Worm (Caenorhabditis elegans) whole organism, L2 larva: ENCODE data around the gene F56D2.5.

ENCODE experiments used
- C34F6.9 ChIP-seq: fragments of 150-350 bp; optimal IDR thresholded peaks from 2 replicates; lab custom pipeline; 2014; ENCODE audit warnings: missing biosample characterization, missing genetic modification characterization
- F13H6.1 ChIP-seq: sonication (generic microtip); optimal IDR thresholded peaks from 2 replicates; lab custom pipeline; 2016; ENCODE audit warnings: missing genetic modification characterization, missing compliant biosample characterization
- R02D3.7 ChIP-seq: fragments of 150-350 bp; optimal IDR thresholded peaks from 2 replicates; lab custom pipeline; 2014; ENCODE audit warnings: missing biosample characterization, missing genetic modification characterization
- Y55F3AM.14 ChIP-seq: fragments of 200-800 bp; sonication (Bioruptor generic); optimal IDR thresholded peaks from 2 replicates; lab custom pipeline; 2018; ENCODE audit warnings: mild to moderate bottlenecking, missing genetic modification characterization, missing compliant biosample characterization
- ZK546.5 ChIP-seq: sonication (generic microtip); optimal IDR thresholded peaks from 2 replicates; lab custom pipeline; 2017; ENCODE audit warnings: missing biosample characterization, missing genetic modification characterization
- alr-1 ChIP-seq: fragments of 150-350 bp; optimal IDR thresholded peaks from 2 replicates; lab custom pipeline; 2014; ENCODE audit warnings: missing biosample characterization, missing genetic modification characterization
- aly-2 ChIP-seq: fragments of 150-350 bp; optimal IDR thresholded peaks from 2 replicates; lab custom pipeline; 2014; ENCODE audit warnings: missing biosample characterization, missing genetic modification characterization
- ama-1 ChIP-seq: fragments of 150-350 bp; optimal IDR thresholded peaks from 2 replicates; lab custom pipeline; 2018; ENCODE audit warnings: inconsistent platforms
- blmp-1 ChIP-seq: sonication (generic microtip); optimal IDR thresholded peaks from 2 replicates; lab custom pipeline; 2017; ENCODE audit warnings: missing genetic modification characterization, mild to moderate bottlenecking, missing compliant biosample characterization, antibody characterized with exemption, moderate library complexity; ENCODE audit not compliant: insufficient read depth
- ceh-16 ChIP-seq: fragments of 150-350 bp; optimal IDR thresholded peaks from 2 replicates; lab custom pipeline; 2014; ENCODE audit warnings: missing biosample characterization, missing genetic modification characterization
- ceh-82 ChIP-seq: fragments of 150-350 bp; optimal IDR thresholded peaks from 2 replicates; lab custom pipeline; 2014; ENCODE audit warnings: missing biosample characterization, missing genetic modification characterization
- crh-2 ChIP-seq: sonication (generic microtip); optimal IDR thresholded peaks from 2 replicates; lab custom pipeline; 2017; ENCODE audit warnings: missing biosample characterization, missing genetic modification characterization
- dmd-4 ChIP-seq: sonication (generic microtip); optimal IDR thresholded peaks from 2 replicates; lab custom pipeline; 2017; ENCODE audit warnings: missing biosample characterization, missing genetic modification characterization
- egl-27 ChIP-seq: sonication (generic microtip); optimal IDR thresholded peaks from 3 replicates; lab custom pipeline; 2017; ENCODE audit warnings: missing biosample characterization, missing genetic modification reagents, missing genetic modification characterization
- elt-1 ChIP-seq: fragments of 150-350 bp; optimal IDR thresholded peaks from 2 replicates; lab custom pipeline; 2014; ENCODE audit warnings: missing biosample characterization, missing genetic modification characterization
- elt-3 ChIP-seq: sonication (generic microtip); optimal IDR thresholded peaks from 2 replicates; lab custom pipeline; 2017; ENCODE audit warnings: missing biosample characterization, missing genetic modification characterization
- gmeb-1 ChIP-seq: fragments of 150-350 bp; optimal IDR thresholded peaks from 2 replicates; lab custom pipeline; 2014; ENCODE audit warnings: missing biosample characterization, missing genetic modification characterization
- lin-11 ChIP-seq: fragments of 150-350 bp; sonication (generic microtip); optimal IDR thresholded peaks from 2 replicates; lab custom pipeline; 2014; ENCODE audit warnings: missing biosample characterization, missing genetic modification characterization, inconsistent platforms, mixed read lengths
- lin-13 ChIP-seq: fragments of 150-350 bp; optimal IDR thresholded peaks from 2 replicates; lab custom pipeline; 2014; ENCODE audit warnings: missing biosample characterization, missing genetic modification reagents, missing genetic modification characterization
- lin-39 ChIP-seq: fragments of 150-350 bp; optimal IDR thresholded peaks from 2 replicates; lab custom pipeline; 2014; ENCODE audit warnings: missing biosample characterization, missing genetic modification reagents, missing genetic modification characterization
- lsy-2 ChIP-seq, 2 experiments: fragments of 150-350 bp in 1 of 2; sonication (generic microtip) in 1 of 2; optimal IDR thresholded peaks; 2 replicates each; lab custom pipeline; 2014 to 2017; ENCODE audit warnings: missing biosample characterization in 2 of 2, missing genetic modification characterization in 2 of 2
- mab-5 ChIP-seq: fragments of 150-350 bp; optimal IDR thresholded peaks from 2 replicates; lab custom pipeline; 2014; ENCODE audit warnings: missing biosample characterization, missing genetic modification characterization
- mbf-1 ChIP-seq: sonication (generic microtip); optimal IDR thresholded peaks from 2 replicates; lab custom pipeline; 2017; ENCODE audit warnings: missing biosample characterization, missing genetic modification characterization
- nhr-10 ChIP-seq: sonication (generic microtip); optimal IDR thresholded peaks from 2 replicates; lab custom pipeline; 2017; ENCODE audit warnings: missing biosample characterization, missing genetic modification characterization
- nhr-11 ChIP-seq: fragments of 150-350 bp; optimal IDR thresholded peaks from 2 replicates; lab custom pipeline; 2014; ENCODE audit warnings: missing biosample characterization, missing genetic modification characterization
- nhr-129 ChIP-seq: fragments of 150-350 bp; optimal IDR thresholded peaks from 2 replicates; lab custom pipeline; 2014; ENCODE audit warnings: missing biosample characterization, missing genetic modification characterization
- nhr-21 ChIP-seq: fragments of 150-350 bp; optimal IDR thresholded peaks from 2 replicates; lab custom pipeline; 2014; ENCODE audit warnings: missing biosample characterization, missing genetic modification characterization
- nhr-23 ChIP-seq: fragments of 150-350 bp; optimal IDR thresholded peaks from 2 replicates; lab custom pipeline; 2014; ENCODE audit warnings: missing biosample characterization, missing genetic modification reagents, missing genetic modification characterization
- nhr-237 ChIP-seq: fragments of 150-350 bp; optimal IDR thresholded peaks from 2 replicates; lab custom pipeline; 2014; ENCODE audit warnings: missing biosample characterization, missing genetic modification characterization
- nhr-25 ChIP-seq: fragments of 150-350 bp; sonication (generic microtip); optimal IDR thresholded peaks from 3 replicates; lab custom pipeline; 2014; ENCODE audit warnings: missing biosample characterization, missing genetic modification characterization
- nhr-6 ChIP-seq: fragments of 150-350 bp; optimal IDR thresholded peaks from 2 replicates; lab custom pipeline; 2014; ENCODE audit warnings: missing biosample characterization, missing genetic modification characterization
- nhr-77 ChIP-seq: fragments of 150-350 bp; optimal IDR thresholded peaks from 2 replicates; lab custom pipeline; 2014; ENCODE audit warnings: missing biosample characterization, missing genetic modification characterization
- peb-1 ChIP-seq: fragments of 150-350 bp; optimal IDR thresholded peaks from 2 replicates; lab custom pipeline; 2014; ENCODE audit warnings: missing biosample characterization, missing genetic modification characterization
- sem-4 ChIP-seq: fragments of 150-350 bp; optimal IDR thresholded peaks from 2 replicates; lab custom pipeline; 2014; ENCODE audit warnings: missing biosample characterization, missing genetic modification reagents, missing genetic modification characterization
- skn-1 ChIP-seq: sonication (generic microtip); optimal IDR thresholded peaks from 2 replicates; lab custom pipeline; 2017; ENCODE audit warnings: missing biosample characterization, missing genetic modification characterization
- sma-9 ChIP-seq, 2 experiments: fragments of 150-350 bp in 1 of 2; sonication (generic microtip) in 1 of 2; optimal IDR thresholded peaks; 2 replicates each; lab custom pipeline; 2014 to 2016; ENCODE audit warnings: missing genetic modification characterization in 2 of 2, mild to moderate bottlenecking in 1 of 2, missing biosample characterization in 1 of 2, missing compliant biosample characterization in 1 of 2, missing genetic modification reagents in 1 of 2, moderate library complexity in 1 of 2
- snpc-4 ChIP-seq: fragments of 150-350 bp; optimal IDR thresholded peaks from 2 replicates; lab custom pipeline; 2014; ENCODE audit warnings: missing biosample characterization, missing genetic modification characterization
- unc-39 ChIP-seq: fragments of 150-350 bp; optimal IDR thresholded peaks from 2 replicates; lab custom pipeline; 2014; ENCODE audit warnings: missing biosample characterization, missing genetic modification characterization
- unc-55 ChIP-seq: fragments of 150-350 bp; sonication (generic microtip); optimal IDR thresholded peaks from 3 replicates; lab custom pipeline; 2014; ENCODE audit warnings: missing biosample characterization, missing genetic modification reagents, missing genetic modification characterization
- ztf-1 ChIP-seq: fragments of 200-800 bp; sonication (Bioruptor generic); conservative IDR thresholded peaks from 2 replicates; pipeline ENCODE4 v1.3.6; 2022; ENCODE audit warnings: missing genetic modification characterization, missing compliant biosample characterization
- ztf-4 ChIP-seq: fragments of 150-350 bp; optimal IDR thresholded peaks from 2 replicates; lab custom pipeline; 2014; ENCODE audit warnings: missing biosample characterization, missing genetic modification characterization

The F56D2.5 gene

DNA sequence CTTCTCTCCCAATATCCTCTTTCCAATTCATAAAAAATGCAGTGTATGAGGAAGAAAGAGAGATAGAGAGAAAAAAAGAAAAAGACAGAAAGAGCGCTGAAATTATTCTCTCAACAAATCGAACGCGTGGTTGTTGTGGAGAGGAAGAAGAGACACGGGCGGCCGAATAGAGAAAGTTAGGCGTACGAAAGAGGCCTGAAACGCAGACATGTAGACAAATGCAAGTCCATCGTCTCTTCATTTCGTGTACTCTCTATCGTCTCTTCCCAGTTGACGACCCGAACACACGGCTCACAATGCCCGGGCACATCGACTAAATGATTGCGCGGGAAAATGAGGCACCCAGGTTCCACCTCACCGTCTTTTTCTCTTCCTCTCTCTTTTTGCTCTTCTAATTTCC lies 40.0 kb upstream of the F56D2.5 start (continued):
- peak; percentile 73 for TF ChIP-seq lin-11 (tag; lab: Kevin White, UChicago)
- peak; percentile 88 for TF ChIP-seq unc-55 (GFP tag; lab: Kevin White, UChicago)
- TF ChIP-seq nhr-11 (tag; lab: Kevin White, UChicago), result no peak
- TF ChIP-seq blmp-1 (tag; lab: Kevin White, UChicago), result peak; percentile 78
- no peak for TF ChIP-seq ceh-82
- no peak for TF ChIP-seq lin-39 (tag; lab: Kevin White, UChicago)
- TF ChIP-seq sma-9 (GFP tag; optimal IDR thresholded peaks at IDR 0.05; lab: Kevin White, UChicago), result peak; percentile 82
- no peak for TF ChIP-seq sma-9 (tag; optimal IDR thresholded peaks at IDR 0.05; lab: Kevin White, UChicago)
- TF ChIP-seq elt-1 (tag; lab: Kevin White, UChicago), result no peak
- peak; percentile 18 to 75 for TF ChIP-seq lsy-2 (tag; optimal IDR thresholded peaks at IDR 0.05; lab: Kevin White, UChicago)
- peak; percentile 85 for TF ChIP-seq crh-2 (tag; lab: Kevin White, UChicago)
- TF ChIP-seq alr-1 (tag; lab: Kevin White, UChicago), result no peak
- TF ChIP-seq ztf-4 (tag; lab: Kevin White, UChicago), result peak; percentile 66
- TF ChIP-seq Y55F3AM.14 (GFP tag; lab: Kevin White, UChicago), result peak; percentile 7
- no peak for TF ChIP-seq skn-1 (tag; lab: Kevin White, UChicago)
- peak; percentile 44 for TF ChIP-seq nhr-25
- TF ChIP-seq snpc-4, result peak; percentile 39
- TF ChIP-seq nhr-237, result no peak
- peak; percentile 59 for TF ChIP-seq sem-4
- no peak for TF ChIP-seq aly-2 (tag; lab: Kevin White, UChicago)
- TF ChIP-seq ceh-16, result no peak
- no peak for TF ChIP-seq ztf-1 (GFP tag; lab: Robert Waterston, UW)
- no peak for TF ChIP-seq dmd-4 (tag; lab: Kevin White, UChicago)
- no peak for TF ChIP-seq ama-1 (lab: Kevin White, UChicago)
- no peak for TF ChIP-seq elt-3 (tag; lab: Kevin White, UChicago)
- peak; percentile 74 for TF ChIP-seq egl-27 (tag; lab: Kevin White, UChicago)
- peak; percentile 84 for TF ChIP-seq nhr-129 (tag; lab: Kevin White, UChicago)

DNA sequence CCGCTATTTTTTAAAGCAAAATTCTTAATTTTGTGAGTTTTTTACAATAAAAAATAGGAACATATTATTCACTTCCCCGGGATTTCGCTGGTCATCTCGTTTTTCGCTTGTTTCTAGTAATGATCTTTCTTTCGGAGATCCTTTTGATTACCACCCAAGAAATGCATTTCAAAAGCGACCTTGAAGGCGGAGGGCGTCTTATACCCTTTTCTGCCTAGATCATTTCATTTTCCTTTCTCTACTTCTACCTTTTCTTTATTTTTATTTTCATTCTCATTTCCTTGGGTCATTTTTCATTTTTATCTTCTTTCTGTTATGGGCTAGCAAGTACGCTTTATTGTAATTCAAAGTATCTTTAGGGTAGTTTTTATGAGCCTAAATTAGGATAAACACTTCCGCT lies 39.0 kb upstream of the F56D2.5 start:
- TF ChIP-seq sma-9 (GFP tag; optimal IDR thresholded peaks at IDR 0.05; lab: Kevin White, UChicago), result no peak
- no peak for TF ChIP-seq sma-9 (tag; optimal IDR thresholded peaks at IDR 0.05; lab: Kevin White, UChicago)
- TF ChIP-seq skn-1 (tag; lab: Kevin White, UChicago), result no peak
- TF ChIP-seq ztf-4 (tag; lab: Kevin White, UChicago), result peak; percentile 4
- no peak for TF ChIP-seq nhr-77 (tag; lab: Kevin White, UChicago)

DNA sequence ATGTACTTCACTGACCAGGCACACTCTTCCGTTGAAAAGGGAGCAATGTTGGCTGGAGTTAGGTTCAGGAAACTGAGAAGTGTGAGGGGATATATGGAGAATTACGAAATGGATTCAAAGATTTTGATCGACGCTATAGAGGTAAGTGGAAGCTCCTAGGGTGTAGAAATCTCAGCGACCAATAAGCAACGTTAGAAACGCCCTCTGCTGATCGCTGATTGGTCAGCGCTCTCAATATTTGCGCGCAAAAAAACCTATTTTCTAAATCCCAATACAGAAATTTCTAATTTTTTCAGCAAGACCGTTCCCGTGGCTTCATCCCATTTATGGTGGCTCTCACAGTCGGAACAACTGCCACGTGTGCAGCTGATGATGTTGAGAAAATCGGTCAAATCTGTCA lies 34.5 kb upstream of the F56D2.5 start:
- TF ChIP-seq lin-13 (GFP tag; lab: Kevin White, UChicago) (no peak), nhr-21 (tag; lab: Kevin White, UChicago) (no peak), F13H6.1 (tag; lab: Kevin White, UChicago) (no peak), nhr-10 (tag; lab: Kevin White, UChicago) (no peak), egl-27 (tag; lab: Kevin White, UChicago) (no peak), mab-5 (no peak), R02D3.7 (tag; lab: Kevin White, UChicago) (no peak), ZK546.5 (tag; lab: Kevin White, UChicago) (no peak), skn-1 (tag; lab: Kevin White, UChicago) (no peak), nhr-237 (no peak)

DNA sequence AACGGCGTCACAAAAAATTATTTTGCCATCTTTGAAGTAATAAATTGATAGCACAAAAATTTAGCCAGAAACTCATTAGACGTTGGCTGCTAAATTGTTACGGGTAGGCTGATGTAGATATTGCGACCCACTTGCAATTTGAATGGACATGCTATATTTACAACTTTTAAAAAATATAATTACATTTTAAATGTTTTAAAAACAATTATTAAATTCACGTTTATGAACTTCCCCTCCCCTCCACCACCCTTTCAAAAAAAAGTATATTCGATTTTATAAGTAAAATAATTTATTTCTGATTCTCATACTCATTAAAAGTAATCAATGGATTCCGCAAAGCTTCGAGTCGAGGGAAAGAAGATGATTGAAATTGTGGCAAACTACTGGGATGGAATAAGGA lies 33.4 kb upstream of the F56D2.5 start, which contains the start of gene basl-1:
Gene basl-1 (plus strand): TSS at position 301 of the 400 bp plus-strand sequence.
- TF ChIP-seq unc-39 (tag; lab: Kevin White, UChicago), result no peak
- TF ChIP-seq nhr-25, result no peak
- no peak for TF ChIP-seq ceh-16
- no peak for TF ChIP-seq nhr-10 (tag; lab: Kevin White, UChicago)
- TF ChIP-seq elt-3 (tag; lab: Kevin White, UChicago), result no peak
- TF ChIP-seq aly-2 (tag; lab: Kevin White, UChicago), result no peak
- no peak for TF ChIP-seq C34F6.9 (tag; lab: Kevin White, UChicago)
- no peak for TF ChIP-seq ztf-1 (GFP tag; lab: Robert Waterston, UW)
- TF ChIP-seq mbf-1 (tag; lab: Kevin White, UChicago), result no peak
- TF ChIP-seq gmeb-1 (tag; lab: Kevin White, UChicago), result no peak
- TF ChIP-seq crh-2 (tag; lab: Kevin White, UChicago), result no peak
- TF ChIP-seq nhr-6 (tag; lab: Kevin White, UChicago), result no peak
- TF ChIP-seq nhr-77 (tag; lab: Kevin White, UChicago), result no peak
- no peak for TF ChIP-seq nhr-23 (tag; lab: Kevin White, UChicago)
- TF ChIP-seq F13H6.1 (tag; lab: Kevin White, UChicago), result no peak
- no peak for TF ChIP-seq ceh-82
- no peak for TF ChIP-seq snpc-4
- TF ChIP-seq blmp-1 (tag; lab: Kevin White, UChicago), result no peak
- no peak for TF ChIP-seq peb-1 (tag; lab: Kevin White, UChicago)
- no peak for TF ChIP-seq skn-1 (tag; lab: Kevin White, UChicago)
- TF ChIP-seq, all 48 proteins: peak for 0
